Fruit fly (Drosophila melanogaster): ENCODE data around the gene nab.
A peak's percentile ranks its signal among the peaks of the same experiment; 100 is the strongest.

dm6 chr3L:4157852-4158251 lies 2.9 kb downstream of the nab start:
- TF ChIP-seq EcR (GFP tag; optimal IDR thresholded peaks at IDR 0.05) = peak; percentile 3
- no peak for TF ChIP-seq CG32121 (GFP tag; IDR thresholded peaks at IDR 0.05)
- no peak for TF ChIP-seq fd96Ca (GFP tag; IDR thresholded peaks at IDR 0.05)
- TF ChIP-seq CG9948 (tag; optimal IDR thresholded peaks at IDR 0.05) = no peak
- TF ChIP-seq CG17806 (tag; optimal IDR thresholded peaks at IDR 0.05) = no peak
- no peak for TF ChIP-seq Ets98B (GFP tag; IDR thresholded peaks at IDR 0.05)
- TF ChIP-seq D1 (tag; optimal IDR thresholded peaks at IDR 0.05) = no peak
